Worm (Caenorhabditis elegans) whole organism, L4 larva: Measurements from ENCODE around the gene puf-9.

ENCODE experiments used
- F37D6.2 ChIP-seq: sonication (generic microtip); optimal IDR thresholded peaks from 2 replicates; lab custom pipeline; 2016; ENCODE audit warnings: mild to moderate bottlenecking, missing genetic modification characterization, missing compliant biosample characterization
- F44E2.7 ChIP-seq: fragments of 200-800 bp; sonication (Bioruptor generic); IDR thresholded peaks from 2 replicates; pipeline ENCODE4 v2.1.2; 2022; ENCODE audit warnings: missing genetic modification characterization, missing compliant biosample characterization
- Y48G9A.11 ChIP-seq: fragments of 200-800 bp; sonication (Bioruptor generic); IDR thresholded peaks from 2 replicates; pipeline ENCODE4 v1.3.6; 2022; ENCODE audit warnings: missing genetic modification reagents, missing genetic modification characterization, missing compliant biosample characterization
- Y75B8A.6 ChIP-seq: fragments of 200-800 bp; sonication (Bioruptor generic); IDR thresholded peaks from 2 replicates; pipeline ENCODE4 v1.3.6; 2022; ENCODE audit warnings: missing genetic modification reagents, missing genetic modification characterization, missing compliant biosample characterization
- ceh-20 ChIP-seq: fragments of 200-800 bp; sonication (Bioruptor generic); IDR thresholded peaks from 2 replicates; pipeline ENCODE4 v1.3.6; 2022; ENCODE audit warnings: missing genetic modification reagents, missing genetic modification characterization, missing compliant biosample characterization
- ceh-28 ChIP-seq: fragments of 150-350 bp; optimal IDR thresholded peaks from 2 replicates; lab custom pipeline; 2014; ENCODE audit warnings: missing biosample characterization, missing genetic modification reagents, missing genetic modification characterization
- ceh-62 ChIP-seq: sonication (generic microtip); optimal IDR thresholded peaks from 2 replicates; lab custom pipeline; 2017; ENCODE audit warnings: missing biosample characterization, missing genetic modification characterization
- ceh-82 ChIP-seq: sonication (generic microtip); optimal IDR thresholded peaks from 2 replicates; lab custom pipeline; 2017; ENCODE audit warnings: missing biosample characterization, missing genetic modification characterization
- ces-1 ChIP-seq: fragments of 150-350 bp; sonication (generic microtip); optimal IDR thresholded peaks from 4 replicates; lab custom pipeline; 2014; ENCODE audit warnings: missing biosample characterization, missing genetic modification reagents, missing genetic modification characterization
- cey-2 ChIP-seq: sonication (generic microtip); optimal IDR thresholded peaks from 3 replicates; lab custom pipeline; 2017; ENCODE audit warnings: missing genetic modification characterization, mild to moderate bottlenecking, missing compliant biosample characterization, antibody characterized with exemption, borderline replicate concordance; ENCODE audit not compliant: insufficient read depth
- daf-16 ChIP-seq, 3 experiments: sonication (generic microtip); optimal IDR thresholded peaks; 2 replicates each; lab custom pipeline; 2016 to 2017; ENCODE audit warnings: missing genetic modification characterization in 3 of 3, missing genetic modification reagents in 3 of 3, mild to moderate bottlenecking in 2 of 3, missing compliant biosample characterization in 2 of 3, missing biosample characterization in 1 of 3, moderate library complexity in 1 of 3
- dmd-9 ChIP-seq: fragments of 200-800 bp; sonication (Bioruptor generic); IDR thresholded peaks from 2 replicates; pipeline ENCODE4 v1.3.6; 2022; ENCODE audit warnings: missing genetic modification reagents, missing genetic modification characterization, missing compliant biosample characterization
- dpl-1 ChIP-seq: fragments of 150-350 bp; optimal IDR thresholded peaks from 2 replicates; lab custom pipeline; 2014; ENCODE audit warnings: missing biosample characterization, missing genetic modification reagents, missing genetic modification characterization
- duxl-1 ChIP-seq: sonication (generic microtip); optimal IDR thresholded peaks from 2 replicates; lab custom pipeline; 2016; ENCODE audit warnings: mild to moderate bottlenecking, missing genetic modification characterization, moderate library complexity, missing compliant biosample characterization; ENCODE audit not compliant: poor library complexity
- hif-1 ChIP-seq, 2 experiments: sonication (generic microtip); optimal IDR thresholded peaks; 2 replicates each; lab custom pipeline; 2016 to 2017; ENCODE audit warnings: missing compliant biosample characterization in 2 of 2, missing genetic modification characterization in 2 of 2, missing genetic modification reagents in 2 of 2, missing genotype in 2 of 2, mild to moderate bottlenecking in 1 of 2
- lim-7 ChIP-seq: fragments of 200-800 bp; sonication (Bioruptor generic); IDR thresholded peaks from 2 replicates; pipeline ENCODE4 v1.3.6; 2022; ENCODE audit warnings: missing genetic modification characterization, missing compliant biosample characterization
- lin-13 ChIP-seq: fragments of 150-350 bp; optimal IDR thresholded peaks from 2 replicates; lab custom pipeline; 2014; ENCODE audit warnings: missing biosample characterization, missing genetic modification reagents, missing genetic modification characterization
- lin-29 ChIP-seq: fragments of 200-800 bp; sonication (Bioruptor generic); IDR thresholded peaks from 2 replicates; pipeline ENCODE4 v1.3.6; 2022; ENCODE audit warnings: missing genetic modification reagents, missing genetic modification characterization, missing compliant biosample characterization
- lin-38 ChIP-seq: fragments of 200-800 bp; sonication (Bioruptor generic); IDR thresholded peaks from 2 replicates; pipeline ENCODE4 v1.3.6; 2022; ENCODE audit warnings: missing genetic modification reagents, missing genetic modification characterization, missing compliant biosample characterization
- madf-5 ChIP-seq, 2 experiments: fragments of 200-800 bp; sonication (Bioruptor generic); IDR thresholded peaks; 2 replicates each; pipeline ENCODE4 v1.3.6; 2022; ENCODE audit warnings: missing compliant biosample characterization in 2 of 2, missing genetic modification characterization in 2 of 2
- madf-9 ChIP-seq: fragments of 200-800 bp; sonication (Bioruptor generic); conservative IDR thresholded peaks from 2 replicates; pipeline ENCODE4 v1.3.6; 2022; ENCODE audit warnings: missing genetic modification reagents, missing genetic modification characterization, missing compliant biosample characterization
- mdt-29 ChIP-seq: fragments of 200-800 bp; sonication (Bioruptor generic); IDR thresholded peaks from 2 replicates; pipeline ENCODE4 v1.3.6; 2022; ENCODE audit warnings: missing genetic modification reagents, missing genetic modification characterization, missing compliant biosample characterization
- nhr-11 ChIP-seq: fragments of 150-350 bp; optimal IDR thresholded peaks from 2 replicates; lab custom pipeline; 2014; ENCODE audit warnings: missing biosample characterization, missing genetic modification characterization
- nhr-237 ChIP-seq: sonication (generic microtip); optimal IDR thresholded peaks from 2 replicates; lab custom pipeline; 2017; ENCODE audit warnings: missing biosample characterization, missing genetic modification characterization
- pha-4 ChIP-seq, 2 experiments: fragments of 150-350 bp in 1 of 2; fragments of 200-800 bp in 1 of 2; sonication (Bioruptor generic) in 1 of 2; IDR thresholded peaks in 1 of 2; optimal IDR thresholded peaks in 1 of 2; 2 replicates each; pipeline versions ENCODE4 v1.3.6 to Lab custom; 2014 to 2022; ENCODE audit warnings: missing genetic modification characterization in 2 of 2, missing genetic modification reagents in 2 of 2, missing biosample characterization in 1 of 2, missing compliant biosample characterization in 1 of 2
- php-3 ChIP-seq: fragments of 200-800 bp; sonication (Bioruptor generic); IDR thresholded peaks from 2 replicates; pipeline ENCODE4 v1.3.6; 2022; ENCODE audit warnings: missing genetic modification reagents, missing genetic modification characterization, missing compliant biosample characterization
- sdz-12 ChIP-seq: fragments of 200-800 bp; sonication (Bioruptor generic); optimal IDR thresholded peaks from 2 replicates; lab custom pipeline; 2018; ENCODE audit warnings: mild to moderate bottlenecking, missing genetic modification characterization, missing compliant biosample characterization
- set-16 ChIP-seq: fragments of 200-800 bp; sonication (Bioruptor generic); IDR thresholded peaks from 2 replicates; pipeline ENCODE4 v1.3.6; 2022; ENCODE audit warnings: missing genetic modification reagents, missing genetic modification characterization, missing compliant biosample characterization
- skn-1 ChIP-seq: fragments of 150-350 bp; optimal IDR thresholded peaks from 2 replicates; lab custom pipeline; 2014; ENCODE audit warnings: missing biosample characterization, missing genetic modification characterization
- snpc-1.2 ChIP-seq: fragments of 200-800 bp; sonication (Bioruptor generic); IDR thresholded peaks from 2 replicates; pipeline ENCODE4 v1.3.6; 2022; ENCODE audit warnings: missing genetic modification reagents, missing genetic modification characterization, missing compliant biosample characterization
- tag-97 ChIP-seq: fragments of 200-800 bp; sonication (Bioruptor generic); IDR thresholded peaks from 2 replicates; pipeline ENCODE4 v1.3.6; 2022; ENCODE audit warnings: missing genetic modification characterization, missing compliant biosample characterization
- unc-39 ChIP-seq: sonication (generic microtip); optimal IDR thresholded peaks from 2 replicates; lab custom pipeline; 2017; ENCODE audit warnings: missing biosample characterization, missing genetic modification characterization
- zag-1 ChIP-seq: fragments of 150-350 bp; optimal IDR thresholded peaks from 2 replicates; lab custom pipeline; 2014; ENCODE audit warnings: missing biosample characterization, missing genetic modification characterization
- ztf-11 ChIP-seq: fragments of 150-350 bp; optimal IDR thresholded peaks from 2 replicates; lab custom pipeline; 2014; ENCODE audit warnings: missing biosample characterization, missing genetic modification characterization

The puf-9 gene

DNA sequence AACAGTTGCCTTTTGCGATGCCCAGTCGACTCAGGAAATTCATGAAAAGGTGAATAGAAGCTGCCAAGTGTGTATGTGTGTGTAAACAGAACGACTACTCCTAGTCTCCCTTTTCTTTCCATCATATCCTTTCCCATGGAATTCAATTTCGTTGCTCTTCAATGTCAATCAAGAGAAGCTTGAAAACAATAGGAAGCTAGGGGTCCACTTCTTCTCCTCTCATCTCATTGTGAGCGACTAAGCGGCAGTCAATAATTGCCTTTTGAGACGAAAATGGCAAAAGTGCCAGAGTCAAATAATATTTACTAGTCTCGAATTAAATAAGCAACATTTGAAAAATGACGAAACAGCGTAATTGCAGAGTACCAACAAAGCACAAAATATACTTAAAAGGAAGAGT is 28.2 kb downstream of the puf-9 start:
- no peak for TF ChIP-seq F44E2.7 (GFP tag; lab: Robert Waterston, UW)
- TF ChIP-seq madf-9 = no peak
- TF ChIP-seq Y75B8A.6 (GFP tag; lab: Robert Waterston, UW) = no peak

DNA sequence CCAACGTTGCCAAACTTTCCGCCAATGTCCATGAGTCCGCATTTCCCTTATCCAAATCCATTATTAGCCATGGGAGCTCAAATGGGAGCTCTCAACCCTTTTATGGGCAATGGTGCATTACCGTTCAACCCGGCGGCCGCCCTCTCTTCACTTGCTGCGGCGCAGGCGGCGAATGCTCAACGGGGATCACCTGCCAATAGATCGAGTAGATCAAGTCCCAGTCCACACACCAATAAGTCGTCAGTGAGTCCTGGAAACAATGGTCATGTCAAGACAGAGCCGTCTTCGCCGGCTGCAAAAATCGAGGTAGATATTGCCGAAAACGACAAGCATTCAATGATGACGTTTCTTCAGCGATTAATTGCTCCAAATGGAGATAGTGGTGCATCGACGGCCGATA is 30.8 kb downstream of the puf-9 start:
- no peak for TF ChIP-seq ceh-82 (tag; lab: Kevin White, UChicago)
- no peak for TF ChIP-seq lin-29
- TF ChIP-seq set-16 (GFP tag; lab: Robert Waterston, UW) = peak; percentile 26; the same call in 1 of the 2 replicates

- TF ChIP-seq duxl-1 (tag; lab: Kevin White, UChicago) (no peak), set-16 (GFP tag; lab: Robert Waterston, UW) (no peak), ceh-28 (no peak), nhr-11 (tag; lab: Kevin White, UChicago) (no peak), lin-13 (GFP tag; lab: Kevin White, UChicago) (no peak), ceh-62 (tag; lab: Kevin White, UChicago) (no peak), daf-16 (GFP tag; optimal IDR thresholded peaks at IDR 0.05; lab: Kevin White, UChicago) (no peak), daf-16 (tag; optimal IDR thresholded peaks at IDR 0.05; lab: Kevin White, UChicago) (no peak), madf-5 (GFP tag; IDR thresholded peaks at IDR 0.05; lab: Robert Waterston, UW) (no peak)
- TF ChIP-seq, all 104 proteins: peak for 0
Observed at ce11 chrX:5875567-5875966, 34.2 kb downstream of the puf-9 start, which contains the start of gene F49E10.4. Gene F49E10.4 (plus strand): TSS chrX:5875867.

- TF ChIP-seq unc-39 (tag; lab: Kevin White, UChicago) (no peak), ces-1 (peak; percentile 74), php-3 (GFP tag; lab: Robert Waterston, UW) (no peak), hif-1 (tag; optimal IDR thresholded peaks at IDR 0.05; lab: Kevin White, UChicago) (no peak), ceh-28 (no peak), zag-1 (tag; lab: Kevin White, UChicago) (no peak)
Observed at ce11 chrX:5877039-5877438, 35.6 kb downstream of the puf-9 start.

DNA sequence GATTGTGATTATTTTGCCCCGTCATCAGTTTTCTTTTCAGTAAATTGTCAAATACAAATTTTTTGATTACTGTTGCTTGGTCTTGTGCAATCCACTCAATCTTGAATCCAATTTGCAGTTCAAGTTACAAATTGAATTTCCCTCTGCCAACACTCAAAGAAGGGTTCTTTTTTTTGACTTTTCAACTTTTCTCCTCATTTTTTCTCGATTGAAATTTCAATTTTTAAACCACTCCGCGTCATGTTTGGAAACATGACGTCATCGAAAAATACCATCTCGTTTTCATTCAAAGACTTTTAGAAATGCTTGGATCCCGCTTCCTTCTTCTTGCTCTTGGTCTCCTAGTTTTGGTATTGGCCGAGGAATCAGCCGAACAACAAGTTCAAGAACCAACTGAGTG is 44.2 kb downstream of the puf-9 start, which contains the start of gene flp-7:
Gene flp-7 (plus strand): TSS at position 301 of the 400 bp plus-strand sequence.
- TF ChIP-seq dmd-9 (GFP tag; lab: Robert Waterston, UW) (no peak), ces-1 (peak; percentile 30)

DNA sequence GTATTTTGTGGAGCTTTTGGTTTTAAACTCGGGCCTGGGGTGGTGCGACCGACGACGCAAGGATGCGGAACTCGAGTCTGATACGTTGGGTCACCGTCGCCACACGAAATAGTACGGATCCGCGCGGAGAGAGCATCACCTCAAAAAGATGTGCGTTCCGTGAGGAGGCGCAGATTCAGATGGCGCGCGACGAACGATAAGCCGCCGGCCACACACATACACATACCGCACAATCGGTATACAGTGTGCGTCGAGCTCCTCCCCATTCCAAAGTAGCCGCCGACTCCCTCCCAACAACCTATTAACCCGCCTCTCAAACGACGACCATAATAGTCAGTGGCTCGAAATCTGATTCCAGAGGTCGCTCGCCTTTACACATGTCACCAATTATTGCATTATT is 48.7 kb downstream of the puf-9 start, which contains the start of gene F49E10.2:
Gene F49E10.2 (plus strand): TSS at position 301 of the 400 bp plus-strand sequence.
- no peak for TF ChIP-seq mdt-29 (GFP tag; lab: Robert Waterston, UW)
- TF ChIP-seq tag-97 (GFP tag; lab: Robert Waterston, UW) = no peak
- TF ChIP-seq ceh-62 (tag; lab: Kevin White, UChicago) = no peak
- TF ChIP-seq dpl-1 (GFP tag; lab: Kevin White, UChicago) = no peak
- no peak for TF ChIP-seq F37D6.2 (tag; lab: Kevin White, UChicago)
- TF ChIP-seq ceh-20 = no peak
- no peak; the same call in 1 of the 2 replicates for TF ChIP-seq set-16 (GFP tag; lab: Robert Waterston, UW)
- TF ChIP-seq skn-1 (tag; lab: Kevin White, UChicago) = no peak
- no peak for TF ChIP-seq nhr-237 (tag; lab: Kevin White, UChicago)
- TF ChIP-seq Y48G9A.11 (GFP tag; lab: Robert Waterston, UW) = no peak
- TF ChIP-seq ces-1 = no peak
- no peak for TF ChIP-seq pha-4 (GFP tag; IDR thresholded peaks at IDR 0.05; lab: Robert Waterston, UW)
- TF ChIP-seq pha-4 (tag; optimal IDR thresholded peaks at IDR 0.05; lab: Kevin White, UChicago) = no peak
- TF ChIP-seq snpc-1.2 (GFP tag; lab: Robert Waterston, UW) = no peak
- no peak for TF ChIP-seq lim-7 (GFP tag; lab: Robert Waterston, UW)
- no peak for TF ChIP-seq cey-2
- no peak for TF ChIP-seq ztf-11
- no peak for TF ChIP-seq lin-38 (GFP tag; lab: Robert Waterston, UW)
- no peak for TF ChIP-seq ceh-28
- no peak for TF ChIP-seq sdz-12 (GFP tag; lab: Kevin White, UChicago)
